Fruit fly (Drosophila melanogaster) whole organism, wandering third instar larva: ENCODE data around the gene CG32278.

Experiments
- Hr83 ChIP-seq: fragments of 200-300 bp; sonication (Bioruptor generic); optimal IDR thresholded peaks from 2 replicates; lab custom pipeline; 2016; ENCODE audit warnings: missing biosample characterization, mild to moderate bottlenecking, missing genetic modification characterization, moderate library complexity; ENCODE audit not compliant: poor library complexity, severe bottlenecking
- OdsH ChIP-seq: fragments of 200-800 bp; sonication (Bioruptor generic); optimal IDR thresholded peaks from 2 replicates; lab custom pipeline; 2016; ENCODE audit warnings: missing biosample characterization, mild to moderate bottlenecking, missing genetic modification characterization
- Vsx2 ChIP-seq: fragments of 200-300, 225-300 bp; sonication (Bioruptor generic); optimal IDR thresholded peaks from 2 replicates; lab custom pipeline; 2018; ENCODE audit warnings: missing biosample characterization, missing genetic modification characterization; ENCODE audit not compliant: partially characterized antibody
- br ChIP-seq: fragments of 200-800 bp; sonication (Bioruptor generic); optimal IDR thresholded peaks from 2 replicates; lab custom pipeline; 2016; ENCODE audit warnings: missing biosample characterization, missing genetic modification characterization
- dl ChIP-seq, 2 experiments: fragments of 175-275, 200-275 bp in 1 of 2; fragments of 200-275 bp in 1 of 2; sonication (Bioruptor generic); optimal IDR thresholded peaks; lab custom pipeline; 2018; ENCODE audit warnings: mild to moderate bottlenecking in 2 of 2, missing biosample characterization in 2 of 2, missing genetic modification characterization in 2 of 2, moderate library complexity in 2 of 2; ENCODE audit not compliant: partially characterized antibody in 2 of 2, insufficient read depth in 1 of 2
- dsf ChIP-seq: sonication (Bioruptor generic); optimal IDR thresholded peaks from 2 replicates; lab custom pipeline; 2016; ENCODE audit warnings: missing biosample characterization, missing genetic modification characterization, borderline replicate concordance
- foxo ChIP-seq, 2 experiments: fragments of 200-800 bp; sonication (Bioruptor generic); optimal IDR thresholded peaks; 2 replicates in 1 of 2; 3 replicates in 1 of 2; lab custom pipeline; 2016 to 2017; ENCODE audit warnings: missing biosample characterization in 2 of 2, missing genetic modification characterization in 2 of 2
- h ChIP-seq: fragments of 200-800 bp; sonication (Bioruptor generic); optimal IDR thresholded peaks from 3 replicates; lab custom pipeline; 2016; ENCODE audit warnings: missing biosample characterization, mild to moderate bottlenecking, missing genetic modification characterization
- psq ChIP-seq: fragments of 200-800 bp; sonication (Bioruptor generic); optimal IDR thresholded peaks from 3 replicates; lab custom pipeline; 2017; ENCODE audit warnings: missing biosample characterization, mild to moderate bottlenecking, missing genetic modification characterization, moderate library complexity
- sage ChIP-seq: fragments of 200-800 bp; sonication (Bioruptor generic); optimal IDR thresholded peaks from 2 replicates; lab custom pipeline; 2016; ENCODE audit warnings: missing biosample characterization, mild to moderate bottlenecking, missing genetic modification characterization
- usp ChIP-seq: fragments of >200 bp; optimal IDR thresholded peaks from 2 replicates; lab custom pipeline; 2017; ENCODE audit warnings: missing biosample characterization, missing genetic modification characterization

dm6 chr3L:3177872-3178271 lies 8.8 kb downstream of the CG32278 start:
- TF ChIP-seq Hr83 (GFP tag; lab: Kevin White, UChicago) (no peak), usp (no peak), OdsH (GFP tag; lab: Kevin White, UChicago) (no peak), sage (GFP tag; lab: Kevin White, UChicago) (no peak), psq (GFP tag; lab: Kevin White, UChicago) (no peak), foxo (GFP tag; optimal IDR thresholded peaks at IDR 0.05; lab: Kevin White, UChicago) (no peak), dsf (GFP tag; lab: Kevin White, UChicago) (no peak), br (no peak), dl (GFP tag; optimal IDR thresholded peaks at IDR 0.05; lab: Kevin White, UChicago; ENCODE audit: insufficient read depth in 1 of 2, partially characterized antibody in 2 of 2) (no peak), h (no peak), Vsx2 (GFP tag; lab: Kevin White, UChicago) (no peak)
